Worm (Caenorhabditis elegans) whole organism, early embryonic: ENCODE results near the gene lin-66.

Experiments
- aly-1 ChIP-seq: sonication (generic microtip); optimal IDR thresholded peaks from 2 replicates; lab custom pipeline; 2016; ENCODE audit warnings: missing genetic modification characterization, missing compliant biosample characterization
- ama-1 ChIP-seq: fragments of 150-350 bp; optimal IDR thresholded peaks from 2 replicates; lab custom pipeline; 2014
- ets-7 ChIP-seq: sonication (generic microtip); optimal IDR thresholded peaks from 2 replicates; lab custom pipeline; 2016; ENCODE audit warnings: missing genotype, missing genetic modification characterization, missing compliant biosample characterization
- flt-1 ChIP-seq: fragments of 200-800 bp; sonication (Bioruptor generic); IDR thresholded peaks from 2 replicates; pipeline ENCODE4 v1.3.6; 2022; ENCODE audit warnings: missing genetic modification characterization, missing compliant biosample characterization
- hmbx-1 ChIP-seq: sonication (generic microtip); optimal IDR thresholded peaks from 2 replicates; lab custom pipeline; 2016; ENCODE audit warnings: mild to moderate bottlenecking, missing genetic modification characterization, missing compliant biosample characterization
- hnd-1 ChIP-seq: sonication (generic microtip); optimal IDR thresholded peaks from 2 replicates; lab custom pipeline; 2016; ENCODE audit warnings: missing genetic modification characterization, missing compliant biosample characterization
- scrt-1 ChIP-seq: fragments of 200-800 bp; sonication (Bioruptor generic); IDR thresholded peaks from 2 replicates; pipeline ENCODE4 v1.3.6; 2022; ENCODE audit warnings: missing genetic modification characterization, missing compliant biosample characterization
- sea-1 ChIP-seq: fragments of 200-800 bp; sonication (Bioruptor generic); conservative IDR thresholded peaks from 2 replicates; pipeline ENCODE4 v1.3.6; 2022; ENCODE audit warnings: missing genetic modification characterization, missing compliant biosample characterization
- tbx-11 ChIP-seq: fragments of 200-800 bp; sonication (Bioruptor generic); IDR thresholded peaks from 2 replicates; pipeline ENCODE4 v1.3.6; 2022; ENCODE audit warnings: missing genetic modification characterization, missing compliant biosample characterization
- tbx-37 ChIP-seq: fragments of 200-800 bp; sonication (Bioruptor generic); conservative IDR thresholded peaks from 2 replicates; pipeline ENCODE4 v1.3.6; 2022; ENCODE audit warnings: missing genetic modification reagents, missing genetic modification characterization, missing compliant biosample characterization

- no peak for TF ChIP-seq hmbx-1 (tag; lab: Kevin White, UChicago)
- TF ChIP-seq tbx-11 (GFP tag; lab: Robert Waterston, UW): no peak
- TF ChIP-seq aly-1: peak; percentile 36
- no peak for TF ChIP-seq flt-1 (GFP tag; lab: Robert Waterston, UW)
- TF ChIP-seq ets-7: peak; percentile 28
- TF ChIP-seq scrt-1: no peak
- no peak for TF ChIP-seq ama-1 (lab: Kevin White, UChicago)
- no peak for TF ChIP-seq tbx-37
- TF ChIP-seq sea-1 (GFP tag; lab: Robert Waterston, UW): peak; percentile 26; the same call in 1 of the 2 replicates
- TF ChIP-seq hnd-1: no peak
Observed at ce11 chrIV:13887408-13888163, at the start of gene lin-66.
